Fruit fly (Drosophila melanogaster): ENCODE results near the gene Usp7.

DNA sequence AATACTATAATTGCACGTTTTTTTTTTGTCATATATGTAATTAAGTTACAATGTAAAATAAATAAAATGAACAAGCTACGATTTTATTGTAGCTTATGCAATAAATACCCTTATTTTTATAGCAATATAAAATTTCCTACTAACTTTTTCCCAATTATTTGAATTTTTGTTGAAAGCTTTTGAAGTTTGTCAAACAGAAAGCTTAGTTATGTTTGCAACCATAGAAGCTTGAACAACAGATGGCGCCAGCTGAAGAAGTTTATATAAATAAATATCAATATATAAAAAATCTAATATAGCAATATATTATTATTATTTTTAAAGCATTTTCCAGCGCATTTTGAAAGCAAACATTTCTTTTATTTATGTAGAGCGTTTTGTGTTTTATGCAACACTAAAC lies 6.4 kb upstream of the Usp7 start:
- TF ChIP-seq usp (GFP tag; optimal IDR thresholded peaks at IDR 0.05) (no peak), Sp1 (GFP tag; optimal IDR thresholded peaks at IDR 0.05) (no peak)
